Worm (Caenorhabditis elegans) whole organism, young adult: Measurements from ENCODE around the gene madf-9.
A peak's percentile ranks its signal among the peaks of the same experiment; 100 is the strongest.

Source experiments
- B0035.1 ChIP-seq: sonication (generic microtip); optimal IDR thresholded peaks from 2 replicates; lab custom pipeline; 2016; ENCODE audit warnings: missing genetic modification characterization, mild to moderate bottlenecking, missing compliant biosample characterization, missing genotype, missing genetic modification reagents
- D2030.7 ChIP-seq: fragments of 200-800 bp; sonication (Bioruptor generic); IDR thresholded peaks from 2 replicates; pipeline ENCODE4 v1.3.6; 2022; ENCODE audit warnings: missing genetic modification reagents, missing genetic modification characterization, missing compliant biosample characterization
- F37B4.10 ChIP-seq: fragments of 200-800 bp; sonication (Bioruptor generic); IDR thresholded peaks from 2 replicates; pipeline ENCODE4 v1.3.6; 2022; ENCODE audit warnings: missing genetic modification characterization, missing compliant biosample characterization
- F39B2.1 ChIP-seq: fragments of 200-800 bp; sonication (Bioruptor generic); IDR thresholded peaks from 2 replicates; pipeline ENCODE4 v1.3.6; 2022; ENCODE audit warnings: missing genetic modification reagents, missing genetic modification characterization, missing compliant biosample characterization
- attf-5 ChIP-seq: fragments of 200-800 bp; sonication (Bioruptor generic); optimal IDR thresholded peaks from 2 replicates; lab custom pipeline; 2018; ENCODE audit warnings: mild to moderate bottlenecking, missing genetic modification characterization, missing compliant biosample characterization
- bed-1 ChIP-seq: fragments of 200-800 bp; sonication (Bioruptor generic); IDR thresholded peaks from 2 replicates; pipeline ENCODE4 v1.3.6; 2022; ENCODE audit warnings: missing genetic modification reagents, missing genetic modification characterization, missing compliant biosample characterization
- cebp-1 ChIP-seq, 2 experiments: fragments of 200-800 bp in 1 of 2; sonication (Bioruptor generic) in 1 of 2; sonication (generic microtip) in 1 of 2; IDR thresholded peaks in 1 of 2; optimal IDR thresholded peaks in 1 of 2; 2 replicates each; pipeline versions ENCODE4 v1.3.6 to Lab custom; 2017 to 2022; ENCODE audit warnings: missing compliant biosample characterization in 2 of 2, missing genetic modification characterization in 2 of 2, mild to moderate bottlenecking in 1 of 2, missing genetic modification reagents in 1 of 2, moderate library complexity in 1 of 2
- chd-7 ChIP-seq: sonication (generic microtip); optimal IDR thresholded peaks from 2 replicates; lab custom pipeline; 2016; ENCODE audit warnings: mild to moderate bottlenecking, missing genetic modification characterization, moderate library complexity, missing compliant biosample characterization
- die-1 ChIP-seq: sonication (generic microtip); optimal IDR thresholded peaks from 2 replicates; lab custom pipeline; 2016; ENCODE audit warnings: missing genotype, mild to moderate bottlenecking, missing genetic modification characterization, missing compliant biosample characterization
- dox-1 ChIP-seq: fragments of 200-800 bp; sonication (Bioruptor generic); IDR thresholded peaks from 2 replicates; pipeline ENCODE4 v1.3.6; 2022; ENCODE audit warnings: missing genetic modification reagents, missing genetic modification characterization, missing compliant biosample characterization
- dpff-1 ChIP-seq: sonication (generic microtip); optimal IDR thresholded peaks from 2 replicates; lab custom pipeline; 2017; ENCODE audit warnings: mild to moderate bottlenecking, missing genetic modification characterization, missing compliant biosample characterization
- egl-44 ChIP-seq: fragments of 200-800 bp; sonication (Bioruptor generic); IDR thresholded peaks from 2 replicates; pipeline ENCODE4 v1.3.6; 2022; ENCODE audit warnings: missing genetic modification reagents, missing genetic modification characterization, missing compliant biosample characterization
- ekl-4 ChIP-seq: fragments of 200-800 bp; sonication (Bioruptor generic); IDR thresholded peaks from 2 replicates; pipeline ENCODE4 v1.3.6; 2022; ENCODE audit warnings: missing genetic modification reagents, missing genetic modification characterization, missing compliant biosample characterization
- hlh-26 ChIP-seq: fragments of 200-800 bp; sonication (Bioruptor generic); conservative IDR thresholded peaks from 2 replicates; pipeline ENCODE4 v1.3.6; 2022; ENCODE audit warnings: missing genetic modification reagents, missing genetic modification characterization, missing compliant biosample characterization
- hmg-20 ChIP-seq: fragments of 200-800 bp; sonication (Bioruptor generic); IDR thresholded peaks from 2 replicates; pipeline ENCODE4 v1.3.6; 2022; ENCODE audit warnings: missing genetic modification reagents, missing genetic modification characterization, missing compliant biosample characterization
- let-607 ChIP-seq, 2 experiments: fragments of 200-800 bp in 1 of 2; sonication (Bioruptor generic) in 1 of 2; sonication (generic microtip) in 1 of 2; optimal IDR thresholded peaks; 2 replicates each; lab custom pipeline; 2016 to 2018; ENCODE audit warnings: mild to moderate bottlenecking in 2 of 2, missing compliant biosample characterization in 2 of 2, missing genetic modification characterization in 2 of 2, moderate library complexity in 2 of 2, missing genotype in 1 of 2
- lsy-27 ChIP-seq: sonication (generic microtip); optimal IDR thresholded peaks from 2 replicates; lab custom pipeline; 2017; ENCODE audit warnings: missing genetic modification characterization, mild to moderate bottlenecking, missing compliant biosample characterization, antibody characterized with exemption, missing genotype, borderline replicate concordance; ENCODE audit not compliant: insufficient read depth
- madf-10 ChIP-seq: sonication (generic microtip); optimal IDR thresholded peaks from 2 replicates; lab custom pipeline; 2016; ENCODE audit warnings: mild to moderate bottlenecking, missing genetic modification characterization, missing compliant biosample characterization
- madf-3 ChIP-seq: fragments of 200-800 bp; sonication (Bioruptor generic); IDR thresholded peaks from 2 replicates; pipeline ENCODE4 v1.3.6; 2022; ENCODE audit warnings: missing genetic modification reagents, missing genetic modification characterization, missing compliant biosample characterization
- madf-6 ChIP-seq: fragments of 200-800 bp; sonication (Bioruptor generic); IDR thresholded peaks from 2 replicates; pipeline ENCODE4 v1.3.6; 2022; ENCODE audit warnings: missing genetic modification reagents, missing genetic modification characterization, missing compliant biosample characterization
- madf-8 ChIP-seq: fragments of 200-800 bp; sonication (Bioruptor generic); conservative IDR thresholded peaks from 2 replicates; pipeline ENCODE4 v1.3.6; 2022; ENCODE audit warnings: missing genetic modification reagents, missing genetic modification characterization, missing compliant biosample characterization
- mel-28 ChIP-seq: sonication (generic microtip); optimal IDR thresholded peaks from 2 replicates; lab custom pipeline; 2016; ENCODE audit warnings: borderline replicate concordance, mild to moderate bottlenecking, missing genetic modification characterization, missing compliant biosample characterization
- nfyb-1 ChIP-seq: fragments of 200-800 bp; sonication (Bioruptor generic); IDR thresholded peaks from 2 replicates; pipeline ENCODE4 v1.3.6; 2022; ENCODE audit warnings: missing genetic modification reagents, missing genetic modification characterization, missing compliant biosample characterization
- pha-4 ChIP-seq: fragments of 150-350 bp; sonication (generic microtip); optimal IDR thresholded peaks from 2 replicates; lab custom pipeline; 2014; ENCODE audit warnings: missing biosample characterization, missing genetic modification reagents, missing genetic modification characterization
- sdz-38 ChIP-seq: sonication (generic microtip); optimal IDR thresholded peaks from 2 replicates; lab custom pipeline; 2016; ENCODE audit warnings: missing genotype, missing genetic modification characterization, missing compliant biosample characterization
- sea-2 ChIP-seq: fragments of 200-800 bp; sonication (Bioruptor generic); IDR thresholded peaks from 2 replicates; pipeline ENCODE4 v1.3.6; 2022; ENCODE audit warnings: missing genetic modification characterization, missing compliant biosample characterization
- snpc-1.1 ChIP-seq: sonication (generic microtip); optimal IDR thresholded peaks from 2 replicates; lab custom pipeline; 2017; ENCODE audit warnings: missing genetic modification characterization, mild to moderate bottlenecking, missing compliant biosample characterization, antibody characterized with exemption, moderate library complexity, missing genotype, missing genetic modification reagents; ENCODE audit not compliant: insufficient read depth
- snpc-4 ChIP-seq, 5 experiments: fragments of 150-350 bp in 1 of 5; sonication (generic microtip) in 4 of 5; optimal IDR thresholded peaks; 2 replicates each; lab custom pipeline; 2014 to 2018; ENCODE audit warnings: missing genetic modification characterization in 5 of 5, missing biosample characterization in 3 of 5, antibody characterized with exemption in 2 of 5, mild to moderate bottlenecking in 2 of 5, missing compliant biosample characterization in 2 of 5, missing genotype in 2 of 5, moderate library complexity in 2 of 5, missing genetic modification reagents in 1 of 5
- tlf-1 ChIP-seq: fragments of 200-800 bp; sonication (Bioruptor generic); optimal IDR thresholded peaks from 2 replicates; lab custom pipeline; 2018; ENCODE audit warnings: mild to moderate bottlenecking, missing genetic modification characterization, missing compliant biosample characterization
- unc-130 ChIP-seq: sonication (generic microtip); optimal IDR thresholded peaks from 2 replicates; lab custom pipeline; 2016; ENCODE audit warnings: missing genetic modification reagents, missing genetic modification characterization, missing compliant biosample characterization
- unc-62 ChIP-seq: fragments of 150-350 bp; optimal IDR thresholded peaks from 2 replicates; lab custom pipeline; 2014; ENCODE audit warnings: missing biosample characterization, missing genetic modification reagents, missing genetic modification characterization
- xnd-1 ChIP-seq: sonication (generic microtip); optimal IDR thresholded peaks from 2 replicates; lab custom pipeline; 2016; ENCODE audit warnings: missing genotype, missing genetic modification reagents, missing genetic modification characterization, missing compliant biosample characterization
- zfh-2 ChIP-seq: fragments of 200-800 bp; sonication (Bioruptor generic); conservative IDR thresholded peaks from 2 replicates; pipeline ENCODE4 v1.3.6; 2022; ENCODE audit warnings: missing genetic modification reagents, missing genetic modification characterization, missing compliant biosample characterization
- ztf-28 ChIP-seq: fragments of 200-800 bp; sonication (Bioruptor generic); IDR thresholded peaks from 2 replicates; pipeline ENCODE4 v1.3.6; 2022; ENCODE audit warnings: missing genetic modification reagents, missing genetic modification characterization, missing compliant biosample characterization

Gene madf-9

DNA sequence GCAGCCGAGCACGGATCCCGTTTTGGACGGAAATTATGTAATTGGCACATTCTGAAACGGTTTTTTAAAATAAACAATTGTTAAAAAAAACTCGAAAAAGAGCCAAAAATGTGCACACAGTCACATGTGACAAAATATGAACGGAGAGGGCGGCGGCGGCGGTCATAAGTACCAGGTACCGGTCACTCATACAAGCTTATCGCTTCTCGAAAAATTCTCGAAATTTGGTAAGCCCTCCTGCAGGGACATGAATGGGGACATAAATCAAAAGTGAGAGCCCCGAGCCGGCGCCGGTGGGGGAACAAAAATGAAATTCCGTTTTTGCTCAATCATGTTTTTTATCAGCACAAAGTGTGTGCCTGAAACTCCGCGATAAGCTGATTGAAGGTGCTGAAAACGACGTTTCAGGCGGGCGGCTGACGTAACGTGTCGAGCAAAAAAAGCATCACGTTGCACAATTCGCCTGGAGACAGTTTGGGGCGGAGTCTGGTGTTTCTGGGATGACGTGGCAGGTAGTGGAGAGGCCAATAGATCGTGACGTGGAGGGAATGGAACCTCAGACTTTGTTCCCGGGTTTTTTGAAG is 23.8 kb upstream of the madf-9 start, which contains the start of gene ltah-1.2 (continued):
- TF ChIP-seq bed-1 (GFP tag; lab: Robert Waterston, UW) = no peak
- TF ChIP-seq cebp-1 (GFP tag; IDR thresholded peaks at IDR 0.05; lab: Robert Waterston, UW) = no peak
- peak; percentile 57 for TF ChIP-seq cebp-1 (tag; optimal IDR thresholded peaks at IDR 0.05; lab: Kevin White, UChicago)
- no peak for TF ChIP-seq madf-3 (GFP tag; lab: Robert Waterston, UW)
- TF ChIP-seq D2030.7 (GFP tag; lab: Robert Waterston, UW) = no peak
- TF ChIP-seq tlf-1 = peak; percentile 36
- TF ChIP-seq B0035.1 = no peak
- no peak for TF ChIP-seq unc-62 (GFP tag; lab: Kevin White, UChicago)
- peak; percentile 96 to 97 for TF ChIP-seq let-607 (tag; optimal IDR thresholded peaks at IDR 0.05; lab: Kevin White, UChicago)
- TF ChIP-seq pha-4 = no peak
- TF ChIP-seq F37B4.10 (GFP tag; lab: Robert Waterston, UW) = no peak
- TF ChIP-seq madf-10 (tag; lab: Kevin White, UChicago) = peak; percentile 13
- no peak for TF ChIP-seq die-1 (tag; lab: Kevin White, UChicago)
- TF ChIP-seq snpc-1.1 = no peak
- TF ChIP-seq unc-130 (GFP tag; lab: Kevin White, UChicago) = no peak
- no peak for TF ChIP-seq hlh-26 (GFP tag; lab: Robert Waterston, UW)

DNA sequence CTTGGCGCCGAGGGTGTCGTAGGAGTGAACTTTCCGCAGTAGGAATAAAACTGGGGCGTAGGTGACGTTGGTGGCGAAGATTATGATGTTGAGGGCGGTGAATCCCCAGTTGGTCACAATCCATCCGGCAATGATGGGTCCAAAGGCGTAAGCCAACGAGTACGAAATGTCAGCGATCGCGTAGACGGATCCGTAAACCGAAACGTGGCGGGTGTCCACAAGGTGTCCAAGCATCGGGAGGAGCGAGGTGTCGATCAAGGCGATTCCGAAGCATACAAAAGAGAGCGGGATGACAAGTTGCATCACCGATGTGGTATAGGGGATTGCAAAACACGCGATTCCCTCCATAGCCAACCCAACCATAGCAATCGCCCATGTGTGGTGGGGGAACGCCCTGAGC is 18.2 kb upstream of the madf-9 start:
- TF ChIP-seq madf-6 (GFP tag; lab: Robert Waterston, UW) = 0 out of 2 replicates have a peak, but pooled peaks have one; percentile 27
- no peak for TF ChIP-seq ekl-4

DNA sequence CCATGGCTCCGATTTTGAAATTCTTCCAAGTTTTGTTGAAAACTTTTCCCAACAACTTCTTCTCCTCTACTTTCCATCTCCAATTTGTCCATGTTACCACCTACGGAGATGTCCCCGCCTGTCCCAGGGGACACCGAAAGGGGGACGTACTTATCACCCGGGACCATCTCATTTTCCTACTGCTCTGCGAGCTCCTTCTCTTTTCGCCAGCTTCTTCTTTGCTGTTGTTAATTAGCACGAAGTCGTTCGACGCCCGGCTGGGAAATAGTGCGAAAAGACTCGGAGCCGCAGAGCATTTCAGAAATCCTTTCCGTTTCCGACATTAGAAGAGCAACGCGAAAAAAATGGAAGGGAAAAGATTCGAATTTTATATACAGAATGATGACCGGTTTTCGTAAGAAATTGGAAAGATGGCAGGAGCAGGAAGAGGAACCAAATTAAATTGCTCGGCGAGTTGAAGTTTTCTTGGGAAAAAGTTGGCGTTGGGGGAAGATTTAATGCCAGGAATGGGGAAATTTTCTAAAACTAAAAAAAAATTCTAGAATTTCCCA is 15.0 kb upstream of the madf-9 start:
- TF ChIP-seq snpc-4 (GFP tag; optimal IDR thresholded peaks at IDR 0.05; lab: Kevin White, UChicago) (no peak), snpc-4 (tag; optimal IDR thresholded peaks at IDR 0.05; lab: Kevin White, UChicago) (no peak), zfh-2 (GFP tag; lab: Robert Waterston, UW) (0 out of 2 replicates have a peak, but pooled peaks have one; percentile 11)
- TF ChIP-seq, all 124 proteins: peak for 1

DNA sequence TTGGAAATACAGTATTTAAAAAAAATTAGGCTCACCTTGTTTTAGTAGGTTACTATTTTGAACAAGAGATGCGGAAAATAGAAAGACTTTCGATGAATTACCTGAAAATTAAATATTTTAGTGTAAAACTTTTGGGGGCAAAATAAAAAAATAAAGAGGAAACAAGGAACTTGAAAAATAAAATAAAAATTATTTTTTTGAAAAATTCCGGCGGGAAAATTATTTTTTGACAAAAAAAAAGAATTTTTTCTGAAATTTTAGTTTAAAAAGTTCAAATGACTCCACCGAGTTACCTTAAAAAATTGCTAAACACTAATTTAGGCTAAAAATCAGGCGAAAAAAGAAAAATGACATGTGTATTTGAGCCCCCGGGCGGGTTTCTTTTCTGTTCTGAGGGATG is 12.3 kb upstream of the madf-9 start, which contains the start of the genes cha-1 and unc-17:
TSS of gene cha-1 (minus strand) at position 101 of the 400 bp plus-strand sequence.
TSS of gene unc-17 (minus strand) at position 103 of the 400 bp plus-strand sequence.
- no peak for TF ChIP-seq hmg-20 (GFP tag; lab: Robert Waterston, UW)
- no peak for TF ChIP-seq F39B2.1 (GFP tag; lab: Robert Waterston, UW)
- TF ChIP-seq attf-5 = no peak
- TF ChIP-seq dox-1 = no peak
- TF ChIP-seq sdz-38 (tag; lab: Kevin White, UChicago) = no peak
- TF ChIP-seq ztf-28 (GFP tag; lab: Robert Waterston, UW) = no peak
- TF ChIP-seq snpc-4 (GFP tag; optimal IDR thresholded peaks at IDR 0.05; lab: Kevin White, UChicago) = no peak
- TF ChIP-seq snpc-4 (tag; optimal IDR thresholded peaks at IDR 0.05; lab: Kevin White, UChicago) = no peak
- no peak for TF ChIP-seq sea-2 (GFP tag; lab: Robert Waterston, UW)
- TF ChIP-seq madf-10 (tag; lab: Kevin White, UChicago) = no peak
- no peak for TF ChIP-seq dpff-1
- TF ChIP-seq xnd-1 (tag; lab: Kevin White, UChicago) = no peak
- no peak for TF ChIP-seq madf-8 (GFP tag; lab: Robert Waterston, UW)
- TF ChIP-seq egl-44 (GFP tag; lab: Robert Waterston, UW) = no peak
- TF ChIP-seq mel-28 (tag; lab: Kevin White, UChicago) = no peak
- no peak for TF ChIP-seq chd-7 (tag; lab: Kevin White, UChicago)
- no peak for TF ChIP-seq nfyb-1 (GFP tag; lab: Robert Waterston, UW)
- TF ChIP-seq lsy-27 (tag; lab: Kevin White, UChicago) = no peak
